Worm (Caenorhabditis elegans): ENCODE data around the gene B0416.2.

DNA sequence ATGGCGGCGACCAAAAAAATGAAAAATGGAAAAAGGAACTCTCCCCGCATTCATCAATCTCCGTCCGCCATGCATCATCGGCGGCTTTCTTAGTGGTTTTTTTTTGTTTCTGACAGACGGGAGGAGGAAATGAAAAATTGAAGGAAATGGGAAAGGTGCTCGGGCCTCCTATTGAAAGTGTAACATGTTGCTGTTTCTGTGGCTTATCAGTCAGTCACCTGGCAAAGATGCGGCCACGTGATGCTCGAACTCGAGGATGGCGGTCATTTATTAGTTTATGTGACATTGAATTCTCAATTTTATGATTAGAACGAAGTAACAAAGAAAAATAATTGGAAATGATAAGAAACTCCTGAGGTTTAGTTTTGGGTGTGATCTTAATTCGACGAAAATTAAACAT lies 34.3 kb upstream of the B0416.2 start:
- TF ChIP-seq ztf-23 (GFP tag; IDR thresholded peaks at IDR 0.05): no peak
- no peak for TF ChIP-seq ref-1 (GFP tag; conservative IDR thresholded peaks at IDR 0.05)
- no peak for TF ChIP-seq med-1 (GFP tag; optimal IDR thresholded peaks at IDR 0.05; ENCODE audit: insufficient read depth)
- TF ChIP-seq tab-1 (GFP tag; IDR thresholded peaks at IDR 0.05): no peak
- TF ChIP-seq klf-2 (GFP tag; conservative IDR thresholded peaks at IDR 0.05): no peak

All from whole organism, midembryonic.